Worm (Caenorhabditis elegans): ENCODE data around the gene F13H8.2.
A peak's percentile ranks its signal among the peaks of the same experiment; 100 is the strongest.

F13H8.2 gene

DNA sequence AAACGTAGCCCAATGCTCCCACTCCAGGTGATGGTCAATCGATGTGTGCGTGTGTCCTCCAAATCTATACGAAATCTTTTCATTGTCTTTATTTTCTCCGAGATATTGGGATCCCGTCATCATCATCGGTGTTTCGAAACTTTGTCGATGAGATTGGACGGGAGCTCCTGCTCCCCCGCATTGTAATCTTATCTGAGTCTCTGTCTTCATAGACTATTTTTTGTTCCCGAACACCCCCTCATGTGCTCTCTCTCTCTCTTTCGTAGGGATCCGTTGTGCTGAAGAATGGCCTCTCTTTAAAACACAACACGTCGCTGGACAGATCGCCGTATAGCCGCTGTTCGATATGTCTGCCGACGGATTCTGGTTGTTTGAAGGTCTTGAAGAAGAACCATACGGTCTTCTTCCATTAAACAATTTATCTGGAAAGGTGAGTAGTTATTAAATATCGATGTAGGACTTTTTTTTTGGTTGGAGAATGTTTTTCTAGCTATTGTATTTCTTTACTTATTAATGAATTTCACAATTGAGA is 33.1 kb downstream of the F13H8.2 start, which contains the start of gene C29F5.1:
C29F5.1 (plus strand) TSS at position 317 of the 532 bp plus-strand sequence.
- TF ChIP-seq unc-62 (GFP tag; optimal IDR thresholded peaks at IDR 0.05) (peak; percentile 31), hlh-1 (tag; optimal IDR thresholded peaks at IDR 0.05) (peak; percentile 70), flh-1 (GFP tag; optimal IDR thresholded peaks at IDR 0.05) (no peak), unc-120 (tag; optimal IDR thresholded peaks at IDR 0.05; ENCODE audit: poor library complexity, severe bottlenecking) (peak; percentile 17)

- TF ChIP-seq elt-1 (tag; optimal IDR thresholded peaks at IDR 0.05; ENCODE audit: borderline replicate concordance, insufficient read depth) (no peak), sem-2 (GFP tag; optimal IDR thresholded peaks at IDR 0.05) (no peak), elt-3 (tag; optimal IDR thresholded peaks at IDR 0.05) (no peak), hlh-1 (tag; optimal IDR thresholded peaks at IDR 0.05) (no peak), lin-13 (tag; optimal IDR thresholded peaks at IDR 0.05) (no peak), mls-2 (tag; optimal IDR thresholded peaks at IDR 0.05) (no peak), nhr-237 (tag; optimal IDR thresholded peaks at IDR 0.05) (no peak)
Measured at ce11 chrII:6306125-6306524, 36.0 kb downstream of the F13H8.2 start, which contains the start of gene C29F5.8. TSS of gene C29F5.8 (plus strand) at chrII:6306425.

- TF ChIP-seq nhr-2 (tag; optimal IDR thresholded peaks at IDR 0.05) (no peak), sptf-1 (tag; optimal IDR thresholded peaks at IDR 0.05) (no peak), nhr-12 (tag; optimal IDR thresholded peaks at IDR 0.05) (no peak), snpc-4 (tag; optimal IDR thresholded peaks at IDR 0.05) (no peak), lin-32 (GFP tag; optimal IDR thresholded peaks at IDR 0.05) (no peak), bed-3 (GFP tag; optimal IDR thresholded peaks at IDR 0.05) (no peak), nhr-76 (tag; optimal IDR thresholded peaks at IDR 0.05) (no peak), mls-2 (tag; optimal IDR thresholded peaks at IDR 0.05) (no peak), M03D4.4 (tag; optimal IDR thresholded peaks at IDR 0.05) (no peak), ceh-39 (tag; optimal IDR thresholded peaks at IDR 0.05) (no peak), cnd-1 (tag; optimal IDR thresholded peaks at IDR 0.05) (no peak), nhr-237 (tag; optimal IDR thresholded peaks at IDR 0.05) (no peak), zip-8 (tag; optimal IDR thresholded peaks at IDR 0.05) (no peak), blmp-1 (tag; optimal IDR thresholded peaks at IDR 0.05) (no peak), sem-2 (GFP tag; optimal IDR thresholded peaks at IDR 0.05) (no peak)
Measured at ce11 chrII:6309198-6309597, 39.0 kb downstream of the F13H8.2 start, which contains the start of gene glb-10. TSS of gene glb-10 (minus strand) at chrII:6309298.

ce11 chrII:6311459-6311858 is 41.3 kb downstream of the F13H8.2 start:
- TF ChIP-seq ces-1 (GFP tag; optimal IDR thresholded peaks at IDR 0.05): peak; percentile 14
- no peak for TF ChIP-seq lin-32 (GFP tag; optimal IDR thresholded peaks at IDR 0.05)
- no peak for TF ChIP-seq unc-62 (GFP tag; optimal IDR thresholded peaks at IDR 0.05)

DNA sequence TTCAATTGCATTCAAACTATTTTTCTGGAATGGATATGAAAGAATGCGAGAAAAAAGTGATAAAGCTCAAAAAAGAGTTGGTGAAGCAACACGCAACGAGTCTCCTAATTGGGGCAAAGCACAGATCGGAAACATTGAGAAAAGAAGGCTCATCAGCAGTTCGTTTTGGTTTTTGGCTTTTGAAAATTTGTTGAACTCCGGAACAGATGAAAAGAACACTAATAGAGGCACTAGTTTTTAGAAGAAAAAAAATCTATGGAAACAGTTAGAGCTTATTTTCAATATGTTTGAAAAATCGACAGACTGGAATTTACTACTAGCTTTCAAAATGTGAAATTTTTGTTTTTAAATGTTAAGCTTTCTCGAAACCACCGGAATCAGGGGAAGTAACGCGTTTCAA is 41.7 kb downstream of the F13H8.2 start:
- TF ChIP-seq ztf-11 (tag; optimal IDR thresholded peaks at IDR 0.05): no peak
- no peak for TF ChIP-seq zip-8 (tag; optimal IDR thresholded peaks at IDR 0.05)
- TF ChIP-seq hlh-1 (tag; optimal IDR thresholded peaks at IDR 0.05): no peak
- no peak for TF ChIP-seq bed-3 (GFP tag; optimal IDR thresholded peaks at IDR 0.05)
- no peak for TF ChIP-seq blmp-1 (tag; optimal IDR thresholded peaks at IDR 0.05)
- TF ChIP-seq unc-62 (GFP tag; optimal IDR thresholded peaks at IDR 0.05): no peak
- TF ChIP-seq lin-32 (GFP tag; optimal IDR thresholded peaks at IDR 0.05): no peak
- TF ChIP-seq elt-1 (tag; optimal IDR thresholded peaks at IDR 0.05; ENCODE audit: borderline replicate concordance, insufficient read depth): no peak
- no peak for TF ChIP-seq drap-1 (GFP tag; optimal IDR thresholded peaks at IDR 0.05)
- TF ChIP-seq elt-3 (tag; optimal IDR thresholded peaks at IDR 0.05): no peak

- TF ChIP-seq nhr-28 (tag; optimal IDR thresholded peaks at IDR 0.05) (no peak), lsy-2 (tag; optimal IDR thresholded peaks at IDR 0.05) (peak; percentile 51)
Measured at ce11 chrII:6320655-6321388, 50.7 kb downstream of the F13H8.2 start, which contains the start of gene efr-3. TSS of gene efr-3 (minus strand) at chrII:6321159.
